Worm (Caenorhabditis elegans) whole organism, L2 larva: ENCODE measurements around the gene egl-21.

ENCODE experiments used
- C34F6.9 ChIP-seq: fragments of 150-350 bp; optimal IDR thresholded peaks from 2 replicates; lab custom pipeline; 2014; ENCODE audit warnings: missing biosample characterization, missing genetic modification characterization
- F13H6.1 ChIP-seq: sonication (generic microtip); optimal IDR thresholded peaks from 2 replicates; lab custom pipeline; 2016; ENCODE audit warnings: missing genetic modification characterization, missing compliant biosample characterization
- R02D3.7 ChIP-seq: fragments of 150-350 bp; optimal IDR thresholded peaks from 2 replicates; lab custom pipeline; 2014; ENCODE audit warnings: missing biosample characterization, missing genetic modification characterization
- alr-1 ChIP-seq: fragments of 150-350 bp; optimal IDR thresholded peaks from 2 replicates; lab custom pipeline; 2014; ENCODE audit warnings: missing biosample characterization, missing genetic modification characterization
- aly-2 ChIP-seq: fragments of 150-350 bp; optimal IDR thresholded peaks from 2 replicates; lab custom pipeline; 2014; ENCODE audit warnings: missing biosample characterization, missing genetic modification characterization
- ama-1 ChIP-seq: fragments of 150-350 bp; optimal IDR thresholded peaks from 2 replicates; lab custom pipeline; 2018; ENCODE audit warnings: inconsistent platforms
- blmp-1 ChIP-seq: sonication (generic microtip); optimal IDR thresholded peaks from 2 replicates; lab custom pipeline; 2017; ENCODE audit warnings: missing genetic modification characterization, mild to moderate bottlenecking, missing compliant biosample characterization, antibody characterized with exemption, moderate library complexity; ENCODE audit not compliant: insufficient read depth
- ceh-16 ChIP-seq: fragments of 150-350 bp; optimal IDR thresholded peaks from 2 replicates; lab custom pipeline; 2014; ENCODE audit warnings: missing biosample characterization, missing genetic modification characterization
- ceh-82 ChIP-seq: fragments of 150-350 bp; optimal IDR thresholded peaks from 2 replicates; lab custom pipeline; 2014; ENCODE audit warnings: missing biosample characterization, missing genetic modification characterization
- crh-2 ChIP-seq: sonication (generic microtip); optimal IDR thresholded peaks from 2 replicates; lab custom pipeline; 2017; ENCODE audit warnings: missing biosample characterization, missing genetic modification characterization
- dmd-4 ChIP-seq: sonication (generic microtip); optimal IDR thresholded peaks from 2 replicates; lab custom pipeline; 2017; ENCODE audit warnings: missing biosample characterization, missing genetic modification characterization
- egl-27 ChIP-seq: sonication (generic microtip); optimal IDR thresholded peaks from 3 replicates; lab custom pipeline; 2017; ENCODE audit warnings: missing biosample characterization, missing genetic modification reagents, missing genetic modification characterization
- elt-1 ChIP-seq: fragments of 150-350 bp; optimal IDR thresholded peaks from 2 replicates; lab custom pipeline; 2014; ENCODE audit warnings: missing biosample characterization, missing genetic modification characterization
- elt-3 ChIP-seq: sonication (generic microtip); optimal IDR thresholded peaks from 2 replicates; lab custom pipeline; 2017; ENCODE audit warnings: missing biosample characterization, missing genetic modification characterization
- fos-1 ChIP-seq: fragments of 150-350 bp; optimal IDR thresholded peaks from 2 replicates; lab custom pipeline; 2014; ENCODE audit warnings: missing biosample characterization, missing genetic modification characterization
- gmeb-1 ChIP-seq: fragments of 150-350 bp; optimal IDR thresholded peaks from 2 replicates; lab custom pipeline; 2014; ENCODE audit warnings: missing biosample characterization, missing genetic modification characterization
- lin-11 ChIP-seq: fragments of 150-350 bp; sonication (generic microtip); optimal IDR thresholded peaks from 2 replicates; lab custom pipeline; 2014; ENCODE audit warnings: missing biosample characterization, missing genetic modification characterization, inconsistent platforms, mixed read lengths
- lin-13 ChIP-seq: fragments of 150-350 bp; optimal IDR thresholded peaks from 2 replicates; lab custom pipeline; 2014; ENCODE audit warnings: missing biosample characterization, missing genetic modification reagents, missing genetic modification characterization
- lin-39 ChIP-seq: fragments of 150-350 bp; optimal IDR thresholded peaks from 2 replicates; lab custom pipeline; 2014; ENCODE audit warnings: missing biosample characterization, missing genetic modification reagents, missing genetic modification characterization
- lsy-2 ChIP-seq, 2 experiments: fragments of 150-350 bp in 1 of 2; sonication (generic microtip) in 1 of 2; optimal IDR thresholded peaks; 2 replicates each; lab custom pipeline; 2014 to 2017; ENCODE audit warnings: missing biosample characterization in 2 of 2, missing genetic modification characterization in 2 of 2
- mab-5 ChIP-seq: fragments of 150-350 bp; optimal IDR thresholded peaks from 2 replicates; lab custom pipeline; 2014; ENCODE audit warnings: missing biosample characterization, missing genetic modification characterization
- mbf-1 ChIP-seq: sonication (generic microtip); optimal IDR thresholded peaks from 2 replicates; lab custom pipeline; 2017; ENCODE audit warnings: missing biosample characterization, missing genetic modification characterization
- mdl-1 ChIP-seq, 2 experiments: fragments of 150-350 bp in 1 of 2; sonication (generic microtip) in 1 of 2; optimal IDR thresholded peaks; 2 replicates each; lab custom pipeline; 2017; ENCODE audit warnings: missing biosample characterization in 2 of 2, missing genetic modification characterization in 2 of 2
- nhr-10 ChIP-seq: sonication (generic microtip); optimal IDR thresholded peaks from 2 replicates; lab custom pipeline; 2017; ENCODE audit warnings: missing biosample characterization, missing genetic modification characterization
- nhr-11 ChIP-seq: fragments of 150-350 bp; optimal IDR thresholded peaks from 2 replicates; lab custom pipeline; 2014; ENCODE audit warnings: missing biosample characterization, missing genetic modification characterization
- nhr-12 ChIP-seq: fragments of 150-350 bp; optimal IDR thresholded peaks from 2 replicates; lab custom pipeline; 2014; ENCODE audit warnings: missing biosample characterization, missing genetic modification characterization
- nhr-129 ChIP-seq: fragments of 150-350 bp; optimal IDR thresholded peaks from 2 replicates; lab custom pipeline; 2014; ENCODE audit warnings: missing biosample characterization, missing genetic modification characterization
- nhr-21 ChIP-seq: fragments of 150-350 bp; optimal IDR thresholded peaks from 2 replicates; lab custom pipeline; 2014; ENCODE audit warnings: missing biosample characterization, missing genetic modification characterization
- nhr-237 ChIP-seq: fragments of 150-350 bp; optimal IDR thresholded peaks from 2 replicates; lab custom pipeline; 2014; ENCODE audit warnings: missing biosample characterization, missing genetic modification characterization
- nhr-25 ChIP-seq: fragments of 150-350 bp; sonication (generic microtip); optimal IDR thresholded peaks from 3 replicates; lab custom pipeline; 2014; ENCODE audit warnings: missing biosample characterization, missing genetic modification characterization
- nhr-77 ChIP-seq: fragments of 150-350 bp; optimal IDR thresholded peaks from 2 replicates; lab custom pipeline; 2014; ENCODE audit warnings: missing biosample characterization, missing genetic modification characterization
- peb-1 ChIP-seq: fragments of 150-350 bp; optimal IDR thresholded peaks from 2 replicates; lab custom pipeline; 2014; ENCODE audit warnings: missing biosample characterization, missing genetic modification characterization
- sem-4 ChIP-seq: fragments of 150-350 bp; optimal IDR thresholded peaks from 2 replicates; lab custom pipeline; 2014; ENCODE audit warnings: missing biosample characterization, missing genetic modification reagents, missing genetic modification characterization
- skn-1 ChIP-seq: sonication (generic microtip); optimal IDR thresholded peaks from 2 replicates; lab custom pipeline; 2017; ENCODE audit warnings: missing biosample characterization, missing genetic modification characterization
- sma-3 ChIP-seq: sonication (generic microtip); optimal IDR thresholded peaks from 2 replicates; lab custom pipeline; 2016; ENCODE audit warnings: missing genetic modification reagents, missing genetic modification characterization, missing compliant biosample characterization
- sma-9 ChIP-seq, 2 experiments: fragments of 150-350 bp in 1 of 2; sonication (generic microtip) in 1 of 2; optimal IDR thresholded peaks; 2 replicates each; lab custom pipeline; 2014 to 2016; ENCODE audit warnings: missing genetic modification characterization in 2 of 2, mild to moderate bottlenecking in 1 of 2, missing biosample characterization in 1 of 2, missing compliant biosample characterization in 1 of 2, missing genetic modification reagents in 1 of 2, moderate library complexity in 1 of 2
- snpc-4 ChIP-seq: fragments of 150-350 bp; optimal IDR thresholded peaks from 2 replicates; lab custom pipeline; 2014; ENCODE audit warnings: missing biosample characterization, missing genetic modification characterization
- unc-39 ChIP-seq: fragments of 150-350 bp; optimal IDR thresholded peaks from 2 replicates; lab custom pipeline; 2014; ENCODE audit warnings: missing biosample characterization, missing genetic modification characterization
- unc-55 ChIP-seq: fragments of 150-350 bp; sonication (generic microtip); optimal IDR thresholded peaks from 3 replicates; lab custom pipeline; 2014; ENCODE audit warnings: missing biosample characterization, missing genetic modification reagents, missing genetic modification characterization
- unc-62 ChIP-seq: fragments of 150-350 bp; optimal IDR thresholded peaks from 2 replicates; lab custom pipeline; 2014; ENCODE audit warnings: missing biosample characterization, missing genetic modification reagents, missing genetic modification characterization
- zag-1 ChIP-seq: fragments of 150-350 bp; optimal IDR thresholded peaks from 2 replicates; lab custom pipeline; 2014; ENCODE audit warnings: missing biosample characterization, missing genetic modification characterization
- ztf-1 ChIP-seq: fragments of 200-800 bp; sonication (Bioruptor generic); conservative IDR thresholded peaks from 2 replicates; pipeline ENCODE4 v1.3.6; 2022; ENCODE audit warnings: missing genetic modification characterization, missing compliant biosample characterization
- ztf-11 ChIP-seq: sonication (generic microtip); optimal IDR thresholded peaks from 2 replicates; lab custom pipeline; 2017; ENCODE audit warnings: missing biosample characterization, missing genetic modification characterization

The egl-21 gene

DNA sequence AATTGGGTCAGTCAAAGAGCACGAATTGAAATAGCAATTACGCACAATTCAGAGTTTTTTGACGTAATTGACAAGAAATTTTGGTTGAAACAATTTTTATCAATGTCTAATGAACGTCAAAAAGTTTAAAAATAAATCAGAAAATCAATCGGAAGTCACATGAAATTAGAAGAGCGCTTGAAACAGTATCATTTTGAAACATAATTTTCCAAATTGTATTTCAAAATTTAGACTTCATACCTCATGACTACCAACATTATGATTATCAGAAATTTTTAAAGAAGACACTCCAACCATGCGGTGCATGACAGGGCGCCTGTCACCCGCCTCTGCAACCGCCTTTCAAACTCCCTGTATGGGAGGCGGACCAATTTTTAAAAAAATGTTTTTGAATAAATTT, 31.6 kb upstream of the egl-21 start:
- TF ChIP-seq R02D3.7 (no peak), nhr-129 (tag; lab: Kevin White, UChicago) (no peak), lin-13 (GFP tag; lab: Kevin White, UChicago) (no peak), sma-3 (no peak), unc-39 (no peak)

DNA sequence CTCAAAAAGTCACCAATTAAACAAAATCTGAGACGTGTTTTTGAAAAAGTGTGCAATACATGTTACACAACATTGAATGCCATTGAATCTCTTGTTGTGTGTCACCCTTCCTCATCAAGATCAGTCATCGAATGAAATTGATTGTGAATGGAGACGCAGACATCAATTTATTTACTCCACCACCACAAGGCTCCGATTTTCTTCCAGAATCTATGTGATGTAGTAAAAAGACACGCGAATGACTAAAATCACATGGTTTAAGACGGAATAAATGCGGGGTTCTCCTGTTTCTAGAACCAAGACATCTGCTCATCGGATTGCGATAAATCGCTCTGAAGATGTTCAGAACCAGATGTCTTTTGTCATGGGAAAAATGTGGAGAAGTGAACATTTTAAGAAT, 31.1 kb upstream of the egl-21 start:
- TF ChIP-seq nhr-129 (tag; lab: Kevin White, UChicago) (peak; percentile 75), gmeb-1 (no peak), unc-62 (GFP tag; lab: Kevin White, UChicago) (no peak), elt-3 (tag; lab: Kevin White, UChicago) (no peak), lsy-2 (tag; optimal IDR thresholded peaks at IDR 0.05; lab: Kevin White, UChicago) (no peak), nhr-10 (tag; lab: Kevin White, UChicago) (no peak), peb-1 (tag; lab: Kevin White, UChicago) (no peak), zag-1 (tag; lab: Kevin White, UChicago) (no peak), sma-9 (GFP tag; optimal IDR thresholded peaks at IDR 0.05; lab: Kevin White, UChicago) (peak; percentile 16), sma-9 (tag; optimal IDR thresholded peaks at IDR 0.05; lab: Kevin White, UChicago) (no peak), ztf-11 (no peak), nhr-11 (tag; lab: Kevin White, UChicago) (no peak), nhr-21 (tag; lab: Kevin White, UChicago) (no peak), dmd-4 (tag; lab: Kevin White, UChicago) (no peak), F13H6.1 (peak; percentile 18), aly-2 (no peak), ztf-1 (GFP tag; lab: Robert Waterston, UW) (no peak), R02D3.7 (no peak), ceh-82 (no peak), alr-1 (no peak), nhr-12 (tag; lab: Kevin White, UChicago) (no peak), nhr-237 (tag; lab: Kevin White, UChicago) (no peak), unc-39 (no peak), elt-1 (tag; lab: Kevin White, UChicago) (no peak), mab-5 (tag; lab: Kevin White, UChicago) (no peak), snpc-4 (tag; lab: Kevin White, UChicago) (no peak), C34F6.9 (tag; lab: Kevin White, UChicago) (peak; percentile 49), lin-11 (tag; lab: Kevin White, UChicago) (no peak), lin-39 (tag; lab: Kevin White, UChicago) (no peak)
- TF ChIP-seq, all 48 proteins: peak for 4

DNA sequence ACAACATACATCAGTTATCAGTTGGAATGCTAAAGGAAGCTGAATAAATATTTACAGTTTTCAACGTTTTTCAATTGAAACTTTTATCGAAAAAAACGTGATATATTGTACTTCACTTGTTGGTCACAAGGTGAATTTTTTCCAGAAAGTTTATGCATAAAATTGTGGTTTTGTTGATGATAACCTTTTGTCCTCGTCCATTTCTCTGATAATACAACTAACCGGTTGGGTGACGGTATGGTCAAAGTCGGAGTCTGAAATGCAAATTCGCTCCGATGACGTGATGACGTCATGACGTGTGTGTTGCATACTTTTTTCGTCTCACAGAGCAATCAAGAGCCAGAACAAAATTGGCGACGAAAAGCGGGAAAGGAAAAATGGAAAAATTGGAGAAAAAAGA, 29.8 kb upstream of the egl-21 start:
- no peak for TF ChIP-seq lsy-2 (tag; optimal IDR thresholded peaks at IDR 0.05; lab: Kevin White, UChicago)
- TF ChIP-seq nhr-77 (tag; lab: Kevin White, UChicago): no peak
- TF ChIP-seq gmeb-1: peak; percentile 62
- TF ChIP-seq aly-2: no peak
- no peak for TF ChIP-seq nhr-11 (tag; lab: Kevin White, UChicago)
- peak; percentile 39 for TF ChIP-seq nhr-129 (tag; lab: Kevin White, UChicago)
- TF ChIP-seq ama-1 (lab: Kevin White, UChicago): peak; percentile 14
- peak; percentile 3 for TF ChIP-seq zag-1 (tag; lab: Kevin White, UChicago)
- peak; percentile 65 for TF ChIP-seq sma-9 (GFP tag; optimal IDR thresholded peaks at IDR 0.05; lab: Kevin White, UChicago)
- no peak for TF ChIP-seq sma-9 (tag; optimal IDR thresholded peaks at IDR 0.05; lab: Kevin White, UChicago)
- peak; percentile 38 for TF ChIP-seq unc-55 (GFP tag; lab: Kevin White, UChicago)
- TF ChIP-seq nhr-21 (tag; lab: Kevin White, UChicago): peak; percentile 11
- TF ChIP-seq F13H6.1: peak; percentile 53
- peak; percentile 33 for TF ChIP-seq sma-3
- TF ChIP-seq crh-2 (tag; lab: Kevin White, UChicago): peak; percentile 70

DNA sequence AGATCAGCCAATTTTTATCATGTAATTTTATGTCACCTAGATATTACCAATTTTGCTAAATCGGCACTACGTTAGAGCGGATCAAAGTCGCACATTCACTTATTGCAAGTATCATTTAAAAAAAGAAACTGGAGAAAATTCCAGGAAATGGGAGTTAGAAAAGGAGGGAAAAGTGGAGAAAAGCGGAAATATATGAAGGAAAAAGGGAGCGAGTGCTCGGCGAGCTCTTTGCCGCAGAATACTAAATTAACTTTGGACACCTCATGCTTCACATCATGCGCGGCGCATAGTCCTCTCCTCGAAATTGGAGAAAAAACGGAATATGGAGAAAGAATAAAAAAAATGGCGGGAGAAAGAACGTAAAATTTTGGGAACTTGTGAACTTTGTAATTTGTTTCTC, 25.9 kb upstream of the egl-21 start:
- TF ChIP-seq sem-4: no peak
- TF ChIP-seq mab-5 (tag; lab: Kevin White, UChicago): no peak
- TF ChIP-seq R02D3.7: no peak
- TF ChIP-seq mdl-1 (tag; optimal IDR thresholded peaks at IDR 0.05; lab: Kevin White, UChicago): peak in 1 of 2 experiments; percentile 6
- no peak for TF ChIP-seq lin-39 (tag; lab: Kevin White, UChicago)
- peak; percentile 1 for TF ChIP-seq F13H6.1
- peak in 1 of 2 experiments; percentile 45 for TF ChIP-seq lsy-2 (tag; optimal IDR thresholded peaks at IDR 0.05; lab: Kevin White, UChicago)
- no peak for TF ChIP-seq unc-39
- no peak for TF ChIP-seq peb-1 (tag; lab: Kevin White, UChicago)
- peak; percentile 46 for TF ChIP-seq unc-55 (GFP tag; lab: Kevin White, UChicago)
- no peak for TF ChIP-seq elt-1 (tag; lab: Kevin White, UChicago)
- TF ChIP-seq lin-13 (GFP tag; lab: Kevin White, UChicago): peak; percentile 24
- TF ChIP-seq aly-2: no peak
- no peak for TF ChIP-seq egl-27 (tag; lab: Kevin White, UChicago)
- TF ChIP-seq lin-11 (tag; lab: Kevin White, UChicago): no peak
- no peak for TF ChIP-seq blmp-1 (tag; lab: Kevin White, UChicago)
- no peak for TF ChIP-seq mbf-1
- no peak for TF ChIP-seq ceh-16 (tag; lab: Kevin White, UChicago)
- no peak for TF ChIP-seq dmd-4 (tag; lab: Kevin White, UChicago)
- peak; percentile 32 for TF ChIP-seq crh-2 (tag; lab: Kevin White, UChicago)
- TF ChIP-seq nhr-77 (tag; lab: Kevin White, UChicago): no peak
- no peak for TF ChIP-seq nhr-10 (tag; lab: Kevin White, UChicago)
- TF ChIP-seq skn-1 (tag; lab: Kevin White, UChicago): no peak
- TF ChIP-seq unc-62 (GFP tag; lab: Kevin White, UChicago): no peak
- TF ChIP-seq nhr-129 (tag; lab: Kevin White, UChicago): peak; percentile 25
- TF ChIP-seq snpc-4 (tag; lab: Kevin White, UChicago): no peak
- no peak for TF ChIP-seq nhr-25
- TF ChIP-seq ztf-11: no peak
- TF ChIP-seq nhr-237 (tag; lab: Kevin White, UChicago): no peak
- no peak for TF ChIP-seq nhr-12 (tag; lab: Kevin White, UChicago)
- no peak for TF ChIP-seq ztf-1 (GFP tag; lab: Robert Waterston, UW)
- no peak for TF ChIP-seq nhr-21 (tag; lab: Kevin White, UChicago)
- no peak for TF ChIP-seq fos-1 (tag; lab: Kevin White, UChicago)
